Worm (Caenorhabditis elegans) whole organism, L4 larva: Measurements from ENCODE around the gene mib-1.
A peak's percentile ranks its signal among the peaks of the same experiment; 100 is the strongest.

Source experiments
- F10B5.3 ChIP-seq: sonication (generic microtip); optimal IDR thresholded peaks from 2 replicates; lab custom pipeline; 2016; ENCODE audit warnings: mild to moderate bottlenecking, missing genetic modification characterization, missing compliant biosample characterization
- F26F4.8 ChIP-seq: fragments of 200-800 bp; sonication (Bioruptor generic); conservative IDR thresholded peaks from 2 replicates; pipeline ENCODE4 v1.3.6; 2022; ENCODE audit warnings: missing genetic modification characterization, missing compliant biosample characterization
- F44E2.7 ChIP-seq: fragments of 200-800 bp; sonication (Bioruptor generic); IDR thresholded peaks from 2 replicates; pipeline ENCODE4 v2.1.2; 2022; ENCODE audit warnings: missing genetic modification characterization, missing compliant biosample characterization
- T26A8.4 ChIP-seq: fragments of 200-800 bp; sonication (Bioruptor generic); IDR thresholded peaks from 2 replicates; pipeline ENCODE4 v1.3.6; 2022; ENCODE audit warnings: missing genetic modification characterization, missing compliant biosample characterization
- Y105C5A.15 ChIP-seq: fragments of 200-800 bp; sonication (Bioruptor generic); IDR thresholded peaks from 2 replicates; pipeline ENCODE4 v1.3.6; 2022; ENCODE audit warnings: missing genetic modification characterization, missing compliant biosample characterization
- Y5F2A.4 ChIP-seq: fragments of 200-800 bp; sonication (Bioruptor generic); optimal IDR thresholded peaks from 2 replicates; lab custom pipeline; 2018; ENCODE audit warnings: mild to moderate bottlenecking, missing genetic modification characterization, missing compliant biosample characterization
- Y75B8A.6 ChIP-seq: fragments of 200-800 bp; sonication (Bioruptor generic); IDR thresholded peaks from 2 replicates; pipeline ENCODE4 v1.3.6; 2022; ENCODE audit warnings: missing genetic modification reagents, missing genetic modification characterization, missing compliant biosample characterization
- ZK546.5 ChIP-seq, 2 experiments: sonication (generic microtip); optimal IDR thresholded peaks; 2 replicates each; lab custom pipeline; 2017; ENCODE audit warnings: missing biosample characterization in 2 of 2, missing genetic modification characterization in 2 of 2
- aha-1 ChIP-seq: fragments of 150-350 bp; peaks from one replicate; lab custom pipeline; 2014; ENCODE audit warnings: missing biosample characterization, missing genetic modification characterization
- ama-1 ChIP-seq: fragments of 150-350 bp; optimal IDR thresholded peaks from 2 replicates; lab custom pipeline; 2014; ENCODE audit warnings: inconsistent platforms, mixed read lengths
- arid-1 ChIP-seq: fragments of 200-800 bp; sonication (Bioruptor generic); conservative IDR thresholded peaks from 2 replicates; pipeline ENCODE4 v1.3.6; 2022; ENCODE audit warnings: missing genetic modification reagents, missing genetic modification characterization, missing compliant biosample characterization
- attf-4 ChIP-seq: sonication (generic microtip); optimal IDR thresholded peaks from 3 replicates; lab custom pipeline; 2017; ENCODE audit warnings: missing biosample characterization, missing genetic modification characterization
- ceh-20 ChIP-seq: fragments of 200-800 bp; sonication (Bioruptor generic); IDR thresholded peaks from 2 replicates; pipeline ENCODE4 v1.3.6; 2022; ENCODE audit warnings: missing genetic modification reagents, missing genetic modification characterization, missing compliant biosample characterization
- ceh-32 ChIP-seq: sonication (generic microtip); optimal IDR thresholded peaks from 2 replicates; lab custom pipeline; 2016; ENCODE audit warnings: mild to moderate bottlenecking, missing genetic modification characterization, missing compliant biosample characterization; ENCODE audit not compliant: poor library complexity
- ceh-44 ChIP-seq: fragments of 200-800 bp; sonication (Bioruptor generic); IDR thresholded peaks from 2 replicates; pipeline ENCODE4 v1.3.6; 2022; ENCODE audit warnings: missing genetic modification reagents, missing genetic modification characterization, missing compliant biosample characterization
- ceh-62 ChIP-seq: sonication (generic microtip); optimal IDR thresholded peaks from 2 replicates; lab custom pipeline; 2017; ENCODE audit warnings: missing biosample characterization, missing genetic modification characterization
- ceh-82 ChIP-seq: sonication (generic microtip); optimal IDR thresholded peaks from 2 replicates; lab custom pipeline; 2017; ENCODE audit warnings: missing biosample characterization, missing genetic modification characterization
- ces-1 ChIP-seq: fragments of 150-350 bp; sonication (generic microtip); optimal IDR thresholded peaks from 4 replicates; lab custom pipeline; 2014; ENCODE audit warnings: missing biosample characterization, missing genetic modification reagents, missing genetic modification characterization
- ctbp-1 ChIP-seq: fragments of 200-800 bp; sonication (Bioruptor generic); IDR thresholded peaks from 2 replicates; pipeline ENCODE4 v1.3.6; 2022; ENCODE audit warnings: missing genetic modification reagents, missing genetic modification characterization, missing compliant biosample characterization
- daf-12 ChIP-seq: fragments of 150-350 bp; optimal IDR thresholded peaks from 2 replicates; lab custom pipeline; 2014; ENCODE audit warnings: missing biosample characterization, missing genetic modification reagents, missing genetic modification characterization
- daf-19 ChIP-seq: fragments of 200-800 bp; sonication (Bioruptor generic); conservative IDR thresholded peaks from 2 replicates; pipeline ENCODE4 v1.3.6; 2022; ENCODE audit warnings: missing genetic modification characterization, missing compliant biosample characterization
- daf-8 ChIP-seq: fragments of 200-800 bp; sonication (Bioruptor generic); IDR thresholded peaks from 2 replicates; pipeline ENCODE4 v1.3.6; 2022; ENCODE audit warnings: missing genetic modification characterization, missing compliant biosample characterization
- egl-27 ChIP-seq: sonication (generic microtip); optimal IDR thresholded peaks from 3 replicates; lab custom pipeline; 2017; ENCODE audit warnings: missing biosample characterization, missing genetic modification reagents, missing genetic modification characterization
- fkh-10 ChIP-seq: fragments of 150-350 bp; optimal IDR thresholded peaks from 2 replicates; lab custom pipeline; 2014; ENCODE audit warnings: missing biosample characterization, missing genetic modification reagents, missing genetic modification characterization
- hif-1 ChIP-seq, 2 experiments: sonication (generic microtip); optimal IDR thresholded peaks; 2 replicates each; lab custom pipeline; 2016 to 2017; ENCODE audit warnings: missing compliant biosample characterization in 2 of 2, missing genetic modification characterization in 2 of 2, missing genetic modification reagents in 2 of 2, missing genotype in 2 of 2, mild to moderate bottlenecking in 1 of 2
- hmg-1.1 ChIP-seq: fragments of 200-800 bp; sonication (Bioruptor generic); IDR thresholded peaks from 2 replicates; pipeline ENCODE4 v1.3.6; 2022; ENCODE audit warnings: missing genetic modification reagents, missing genetic modification characterization, missing compliant biosample characterization
- jun-1 ChIP-seq: fragments of 150-350 bp; optimal IDR thresholded peaks from 2 replicates; lab custom pipeline; 2014; ENCODE audit warnings: missing biosample characterization, missing genetic modification reagents, missing genetic modification characterization
- lin-29 ChIP-seq: fragments of 200-800 bp; sonication (Bioruptor generic); IDR thresholded peaks from 2 replicates; pipeline ENCODE4 v1.3.6; 2022; ENCODE audit warnings: missing genetic modification reagents, missing genetic modification characterization, missing compliant biosample characterization
- madf-9 ChIP-seq: fragments of 200-800 bp; sonication (Bioruptor generic); conservative IDR thresholded peaks from 2 replicates; pipeline ENCODE4 v1.3.6; 2022; ENCODE audit warnings: missing genetic modification reagents, missing genetic modification characterization, missing compliant biosample characterization
- mdl-1 ChIP-seq, 2 experiments: fragments of 150-350 bp in 1 of 2; sonication (generic microtip) in 1 of 2; optimal IDR thresholded peaks; 2 replicates each; lab custom pipeline; 2014 to 2017; ENCODE audit warnings: missing biosample characterization in 2 of 2, missing genetic modification characterization in 2 of 2
- mdt-29 ChIP-seq: fragments of 200-800 bp; sonication (Bioruptor generic); IDR thresholded peaks from 2 replicates; pipeline ENCODE4 v1.3.6; 2022; ENCODE audit warnings: missing genetic modification reagents, missing genetic modification characterization, missing compliant biosample characterization
- mes-2 ChIP-seq: sonication (generic microtip); optimal IDR thresholded peaks from 2 replicates; lab custom pipeline; 2016; ENCODE audit warnings: missing genotype, mild to moderate bottlenecking, missing genetic modification characterization, missing compliant biosample characterization; ENCODE audit not compliant: poor library complexity, severe bottlenecking
- nhr-11 ChIP-seq: fragments of 150-350 bp; optimal IDR thresholded peaks from 2 replicates; lab custom pipeline; 2014; ENCODE audit warnings: missing biosample characterization, missing genetic modification characterization
- nhr-25 ChIP-seq: sonication (generic microtip); optimal IDR thresholded peaks from 2 replicates; lab custom pipeline; 2017; ENCODE audit warnings: missing genetic modification characterization, mild to moderate bottlenecking, missing compliant biosample characterization, antibody characterized with exemption, moderate library complexity, borderline replicate concordance; ENCODE audit not compliant: insufficient read depth
- nhr-28 ChIP-seq: fragments of 150-350 bp; optimal IDR thresholded peaks from 2 replicates; lab custom pipeline; 2014; ENCODE audit warnings: missing biosample characterization, missing genetic modification characterization
- pha-4 ChIP-seq, 2 experiments: fragments of 150-350 bp in 1 of 2; fragments of 200-800 bp in 1 of 2; sonication (Bioruptor generic) in 1 of 2; IDR thresholded peaks in 1 of 2; optimal IDR thresholded peaks in 1 of 2; 2 replicates each; pipeline versions ENCODE4 v1.3.6 to Lab custom; 2014 to 2022; ENCODE audit warnings: missing genetic modification characterization in 2 of 2, missing genetic modification reagents in 2 of 2, missing biosample characterization in 1 of 2, missing compliant biosample characterization in 1 of 2
- php-3 ChIP-seq: fragments of 200-800 bp; sonication (Bioruptor generic); IDR thresholded peaks from 2 replicates; pipeline ENCODE4 v1.3.6; 2022; ENCODE audit warnings: missing genetic modification reagents, missing genetic modification characterization, missing compliant biosample characterization
- pqm-1 ChIP-seq: sonication (generic microtip); optimal IDR thresholded peaks from 2 replicates; lab custom pipeline; 2017; ENCODE audit warnings: missing biosample characterization, missing genetic modification characterization
- saeg-2 ChIP-seq: fragments of 200-800 bp; sonication (Bioruptor generic); IDR thresholded peaks from 2 replicates; pipeline ENCODE4 v1.3.6; 2022; ENCODE audit warnings: missing genetic modification reagents, missing genetic modification characterization, missing compliant biosample characterization
- set-16 ChIP-seq: fragments of 200-800 bp; sonication (Bioruptor generic); IDR thresholded peaks from 2 replicates; pipeline ENCODE4 v1.3.6; 2022; ENCODE audit warnings: missing genetic modification reagents, missing genetic modification characterization, missing compliant biosample characterization
- spr-3 ChIP-seq: fragments of 200-800 bp; sonication (Bioruptor generic); optimal IDR thresholded peaks from 2 replicates; lab custom pipeline; 2018; ENCODE audit warnings: mild to moderate bottlenecking, missing genetic modification characterization, missing compliant biosample characterization
- unc-62 ChIP-seq, 3 experiments: fragments of 150-350 bp in 1 of 3; sonication (generic microtip); optimal IDR thresholded peaks in 2 of 3; peaks in 1 of 3; 1 replicate in 1 of 3; 2 replicates in 2 of 3; lab custom pipeline; 2014 to 2017; ENCODE audit warnings: missing biosample characterization in 3 of 3, missing genetic modification characterization in 3 of 3, missing genetic modification reagents in 3 of 3, missing genotype in 1 of 3
- vab-7 ChIP-seq: fragments of 200-800 bp; sonication (Bioruptor generic); IDR thresholded peaks from 2 replicates; pipeline ENCODE4 v1.3.6; 2022; ENCODE audit warnings: missing genetic modification reagents, missing genetic modification characterization, missing compliant biosample characterization
- zip-2 ChIP-seq: fragments of 150-350 bp; optimal IDR thresholded peaks from 2 replicates; lab custom pipeline; 2014; ENCODE audit warnings: missing biosample characterization, missing genetic modification characterization

Gene mib-1

ce11 chrIII:11332306-11332705, 41.8 kb upstream of the mib-1 start:
- TF ChIP-seq vab-7 (GFP tag; lab: Robert Waterston, UW): 0 out of 2 replicates have a peak, but pooled peaks have one; percentile 10
- TF ChIP-seq ceh-82 (tag; lab: Kevin White, UChicago): no peak
- no peak for TF ChIP-seq ZK546.5 (tag; optimal IDR thresholded peaks at IDR 0.05; lab: Kevin White, UChicago)
- TF ChIP-seq ceh-20 (GFP tag; lab: Robert Waterston, UW): peak; percentile 63; the same call in 1 of the 2 replicates
- no peak for TF ChIP-seq egl-27 (tag; lab: Kevin White, UChicago)
- no peak for TF ChIP-seq Y75B8A.6
- no peak for TF ChIP-seq ceh-44 (GFP tag; lab: Robert Waterston, UW)
- no peak for TF ChIP-seq Y105C5A.15 (GFP tag; lab: Robert Waterston, UW)
- TF ChIP-seq ama-1 (lab: Kevin White, UChicago): no peak
- TF ChIP-seq, all 104 proteins: peak for 2

DNA sequence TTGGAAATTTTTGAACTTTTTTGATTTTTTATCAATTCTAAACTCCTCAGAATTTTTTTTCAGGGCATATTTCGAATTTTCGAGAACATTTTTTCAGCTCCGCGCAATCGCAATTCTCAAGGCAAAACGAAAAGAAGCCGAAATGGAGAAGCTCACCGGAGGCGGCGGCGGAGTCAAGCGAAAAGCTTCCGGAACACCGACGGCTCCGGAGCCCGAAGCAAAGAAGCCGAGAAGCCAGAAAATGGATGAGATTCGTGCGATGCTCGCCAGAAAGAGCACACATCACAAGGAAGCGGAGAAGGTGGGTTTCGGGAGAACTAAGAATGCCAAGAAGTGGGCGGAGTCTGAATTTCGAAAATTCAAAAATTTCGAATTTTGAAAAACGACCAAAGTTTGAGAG, 33.6 kb upstream of the mib-1 start:
- TF ChIP-seq nhr-25 (tag; lab: Kevin White, UChicago) (no peak), pha-4 (GFP tag; IDR thresholded peaks at IDR 0.05; lab: Robert Waterston, UW) (peak; percentile 34; the same call in 1 of the 2 replicates), pha-4 (tag; optimal IDR thresholded peaks at IDR 0.05; lab: Kevin White, UChicago) (no peak), hif-1 (tag; optimal IDR thresholded peaks at IDR 0.05; lab: Kevin White, UChicago) (no peak), set-16 (GFP tag; lab: Robert Waterston, UW) (peak; percentile 81), aha-1 (tag; lab: Kevin White, UChicago) (peak; percentile 58), arid-1 (GFP tag; lab: Robert Waterston, UW) (no peak)

DNA sequence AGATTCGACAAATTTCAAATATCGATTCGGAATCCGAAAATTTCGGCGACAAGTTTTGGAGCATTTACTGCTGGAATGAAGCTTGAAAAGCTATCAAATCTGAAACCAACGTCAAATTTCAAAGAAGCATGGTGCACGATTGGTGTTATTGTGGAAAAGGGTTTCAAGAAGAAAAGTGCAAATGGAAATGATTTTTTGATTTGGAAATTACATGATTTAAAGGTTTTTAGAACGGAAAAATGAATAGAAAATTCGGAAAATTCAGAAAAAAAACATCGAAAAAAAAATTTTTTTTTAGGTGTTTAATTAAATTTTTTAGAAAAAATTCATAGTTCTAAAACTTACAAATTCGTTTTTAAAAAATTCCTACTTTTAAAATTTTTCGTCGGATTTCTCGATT, 27.7 kb upstream of the mib-1 start, which contains the start of gene teg-1:
TSS of gene teg-1 (minus strand) at position 101 of the 400 bp plus-strand sequence.
- TF ChIP-seq daf-12 (tag; lab: Kevin White, UChicago): no peak
- no peak for TF ChIP-seq mes-2 (tag; lab: Kevin White, UChicago)
- no peak for TF ChIP-seq fkh-10 (GFP tag; lab: Kevin White, UChicago)
- no peak for TF ChIP-seq F44E2.7 (GFP tag; lab: Robert Waterston, UW)
- TF ChIP-seq pqm-1: no peak
- TF ChIP-seq mdt-29 (GFP tag; lab: Robert Waterston, UW): no peak
- TF ChIP-seq Y5F2A.4 (GFP tag; lab: Kevin White, UChicago): no peak
- TF ChIP-seq ceh-62 (tag; lab: Kevin White, UChicago): no peak
- no peak for TF ChIP-seq zip-2

DNA sequence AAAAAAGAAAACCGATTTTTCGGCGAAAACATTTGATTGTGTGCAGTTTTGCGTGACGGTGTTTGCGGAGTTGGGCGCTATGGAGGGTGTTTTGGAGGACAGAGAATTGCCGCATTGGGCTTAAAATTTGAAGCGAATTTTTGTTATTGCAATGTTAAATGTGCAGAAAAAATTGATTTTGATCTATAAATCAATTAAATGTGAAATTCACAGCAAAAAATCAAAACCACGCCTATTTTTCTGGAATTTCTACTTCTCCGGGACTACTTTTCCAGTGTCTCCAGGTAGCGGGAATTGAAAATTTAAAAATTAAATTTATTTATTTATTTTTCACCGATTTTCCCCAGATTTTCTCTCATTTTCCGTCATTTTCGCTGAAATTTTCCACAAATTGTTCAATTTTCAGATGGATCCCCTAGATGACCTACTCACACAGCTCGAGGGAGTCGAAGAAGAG, 26.7 kb upstream of the mib-1 start, which contains the start of gene mcm-10:
TSS of gene mcm-10 (plus strand) at position 407 of the 457 bp plus-strand sequence.
- TF ChIP-seq vab-7 (GFP tag; lab: Robert Waterston, UW) (peak; percentile 68), ctbp-1 (GFP tag; lab: Robert Waterston, UW) (peak; percentile 72), Y105C5A.15 (GFP tag; lab: Robert Waterston, UW) (no peak), T26A8.4 (GFP tag; lab: Robert Waterston, UW) (no peak), mdl-1 (tag; optimal IDR thresholded peaks at IDR 0.05; lab: Kevin White, UChicago) (no peak), F26F4.8 (GFP tag; lab: Robert Waterston, UW) (no peak), F44E2.7 (GFP tag; lab: Robert Waterston, UW) (no peak), spr-3 (GFP tag; lab: Kevin White, UChicago) (no peak), F10B5.3 (tag; lab: Kevin White, UChicago) (no peak), lin-29 (no peak), hmg-1.1 (GFP tag; lab: Robert Waterston, UW) (peak; percentile 76), ZK546.5 (tag; optimal IDR thresholded peaks at IDR 0.05; lab: Kevin White, UChicago) (no peak), daf-19 (GFP tag; lab: Robert Waterston, UW) (no peak), jun-1 (tag; lab: Kevin White, UChicago) (no peak), saeg-2 (no peak), nhr-11 (peak; percentile 29), madf-9 (GFP tag; lab: Robert Waterston, UW) (no peak), attf-4 (no peak), ces-1 (GFP tag; lab: Kevin White, UChicago) (peak; percentile 1), zip-2 (no peak), unc-62 (GFP tag; optimal IDR thresholded peaks at IDR 0.05 in 1 of 2; lab: Kevin White, UChicago) (no peak), unc-62 (tag; optimal IDR thresholded peaks at IDR 0.05; lab: Kevin White, UChicago) (no peak), ceh-32 (no peak), daf-12 (tag; lab: Kevin White, UChicago) (no peak), daf-8 (GFP tag; lab: Robert Waterston, UW) (no peak), ceh-82 (tag; lab: Kevin White, UChicago) (no peak), nhr-28 (tag; lab: Kevin White, UChicago) (peak; percentile 35), php-3 (GFP tag; lab: Robert Waterston, UW) (no peak)
